Fruit fly (Drosophila melanogaster) whole organism: ENCODE measurements around the gene Hipk.

Experiments used
- CG8478 ChIP-seq: fragments of >200 bp; optimal IDR thresholded peaks from 2 replicates; lab custom pipeline; 2018; ENCODE audit warnings: inconsistent platforms
- Dll ChIP-seq: fragments of >200 bp; optimal IDR thresholded peaks from 2 replicates; lab custom pipeline; 2017
- EcR ChIP-seq, 2 experiments: fragments of >200 bp; optimal IDR thresholded peaks; 2 replicates each; lab custom pipeline; 2017; ENCODE audit warnings: missing biosample characterization in 2 of 2, missing genetic modification characterization in 2 of 2, missing genetic modification reagents in 2 of 2
- pan ChIP-seq: fragments of >200 bp; optimal IDR thresholded peaks from 2 replicates; lab custom pipeline; 2017
- psq ChIP-seq: fragments of >200 bp; optimal IDR thresholded peaks from 2 replicates; lab custom pipeline; 2017
- usp ChIP-seq: fragments of >200 bp; optimal IDR thresholded peaks from 2 replicates; lab custom pipeline; 2017; ENCODE audit warnings: missing biosample characterization, missing genetic modification characterization, mixed read lengths

dm6 chr3L:505782-506408, 37.0 kb upstream of the Hipk start:
- TF ChIP-seq psq (lab: Kevin White, UChicago) (no peak), usp (no peak), EcR (GFP tag; optimal IDR thresholded peaks at IDR 0.05; lab: Kevin White, UChicago) (no peak), Dll (lab: Kevin White, UChicago) (no peak), pan (no peak), CG8478 (lab: Kevin White, UChicago) (no peak)
